Fruit fly (Drosophila melanogaster): ENCODE data around the gene capt.

Gene capt

DNA sequence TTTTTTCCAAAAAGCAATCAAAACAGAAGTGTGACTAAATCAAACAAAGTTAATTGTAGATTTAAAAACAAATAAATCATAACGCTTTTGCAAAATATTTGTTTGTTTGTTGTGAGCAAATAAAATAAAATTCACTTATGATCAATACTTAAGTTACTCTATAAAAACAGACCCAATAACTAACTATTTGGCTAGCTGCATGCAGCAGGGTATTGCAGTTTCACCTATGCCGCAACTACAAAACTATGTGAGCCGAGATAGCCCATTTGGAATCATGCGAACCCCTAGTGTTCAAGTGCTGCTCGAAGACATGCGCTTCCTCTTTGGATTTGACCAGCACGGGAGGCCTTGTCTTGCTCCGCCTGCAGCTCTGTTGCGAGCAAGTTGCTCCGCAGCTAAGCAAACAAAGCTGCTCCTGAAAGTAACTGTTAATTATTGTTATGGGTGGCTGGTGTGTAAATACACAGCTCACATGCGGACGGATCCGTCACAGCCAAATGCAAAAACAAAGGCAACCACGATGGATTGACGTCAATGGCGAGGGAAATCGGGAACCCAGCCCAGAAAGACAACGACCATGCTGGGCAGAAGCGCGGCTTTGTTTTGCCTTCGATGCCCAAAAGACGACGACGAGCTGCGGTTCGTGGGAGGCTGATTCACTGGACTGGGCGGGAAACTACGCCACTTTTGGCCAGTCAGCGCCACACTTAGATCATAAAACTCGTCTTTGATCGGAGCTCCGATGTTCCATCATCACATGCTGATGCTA lies 35.9 kb downstream of the capt start (continued):
- TF ChIP-seq Vsx1 (GFP tag; optimal IDR thresholded peaks at IDR 0.05): no peak
- TF ChIP-seq org-1 (GFP tag; optimal IDR thresholded peaks at IDR 0.05): no peak
- 0 out of 3 replicates have a peak, but pooled peaks have one; percentile 32 for TF ChIP-seq CG17361 (GFP tag; IDR thresholded peaks at IDR 0.05)
- no peak for TF ChIP-seq CG9437 (GFP tag; optimal IDR thresholded peaks at IDR 0.05)
- TF ChIP-seq wor (GFP tag; IDR thresholded peaks at IDR 0.05): no peak
- peak; percentile 68 for TF ChIP-seq sens (GFP tag)
- TF ChIP-seq CkIIα-i1 (GFP tag; IDR thresholded peaks at IDR 0.05): no peak
- TF ChIP-seq dpn (GFP tag; optimal IDR thresholded peaks at IDR 0.05): no peak
- no peak for TF ChIP-seq da (GFP tag; optimal IDR thresholded peaks at IDR 0.05)
- TF ChIP-seq CG13296 (GFP tag; optimal IDR thresholded peaks at IDR 0.05): no peak
- no peak for TF ChIP-seq CG32772 (GFP tag; IDR thresholded peaks at IDR 0.05)
- no peak for TF ChIP-seq CG34224 (GFP tag; IDR thresholded peaks at IDR 0.05; ENCODE audit: partially characterized antibody)
- no peak for TF ChIP-seq CG4404 (GFP tag; IDR thresholded peaks at IDR 0.05)
- TF ChIP-seq CG3407 (GFP tag; optimal IDR thresholded peaks at IDR 0.05): no peak
- TF ChIP-seq CG17359 (tag; optimal IDR thresholded peaks at IDR 0.05): peak; percentile 27
- TF ChIP-seq Hmr (GFP tag; optimal IDR thresholded peaks at IDR 0.05): no peak
- no peak for TF ChIP-seq CG6654 (GFP tag; optimal IDR thresholded peaks at IDR 0.05)
- TF ChIP-seq CG8290 (GFP tag; optimal IDR thresholded peaks at IDR 0.05): no peak
- peak in 1 of 2 experiments; percentile 2 for TF ChIP-seq CG8290 (tag; optimal IDR thresholded peaks at IDR 0.05)
- TF ChIP-seq CG2116 (GFP tag; optimal IDR thresholded peaks at IDR 0.05): no peak
- peak; percentile 33 for TF ChIP-seq Ets65A (GFP tag)
- TF ChIP-seq Poxn (GFP tag; IDR thresholded peaks at IDR 0.05): no peak
- TF ChIP-seq chinmo (GFP tag; IDR thresholded peaks at IDR 0.05; ENCODE audit: partially characterized antibody): peak; percentile 87; the same call in 2 of the 4 replicates
- no peak for TF ChIP-seq mld (GFP tag; IDR thresholded peaks at IDR 0.05; ENCODE audit: partially characterized antibody)
- no peak for TF ChIP-seq crc (GFP tag; optimal IDR thresholded peaks at IDR 0.05)
- no peak for TF ChIP-seq CG2129 (GFP tag; IDR thresholded peaks at IDR 0.05; ENCODE audit: partially characterized antibody)
- TF ChIP-seq CG6765 (GFP tag; optimal IDR thresholded peaks at IDR 0.05): no peak
- TF ChIP-seq H15 (GFP tag; IDR thresholded peaks at IDR 0.05): no peak
- TF ChIP-seq salm (tag; optimal IDR thresholded peaks at IDR 0.05): no peak
- TF ChIP-seq CoRest (tag; optimal IDR thresholded peaks at IDR 0.05): no peak
- no peak for TF ChIP-seq tgo (GFP tag; IDR thresholded peaks at IDR 0.05)
- peak; percentile 8 for TF ChIP-seq nau (GFP tag; optimal IDR thresholded peaks at IDR 0.05)
- TF ChIP-seq br (optimal IDR thresholded peaks at IDR 0.05): no peak
- no peak for TF ChIP-seq Dip2 (GFP tag; IDR thresholded peaks at IDR 0.05)
- peak; percentile 13 for TF ChIP-seq HmgZ (tag; optimal IDR thresholded peaks at IDR 0.05)
- peak; percentile 38 for TF ChIP-seq CG7987 (GFP tag; optimal IDR thresholded peaks at IDR 0.05)
- TF ChIP-seq sima (GFP tag; optimal IDR thresholded peaks at IDR 0.05): no peak
- TF ChIP-seq CG2712 (tag; optimal IDR thresholded peaks at IDR 0.05): peak; percentile 4
- peak; percentile 37 for TF ChIP-seq CG11504 (tag; optimal IDR thresholded peaks at IDR 0.05)
- TF ChIP-seq kay (GFP tag; optimal IDR thresholded peaks at IDR 0.05): no peak
- peak; percentile 46 for TF ChIP-seq abd-A (tag; optimal IDR thresholded peaks at IDR 0.05)
- no peak for TF ChIP-seq CG15011 (GFP tag; optimal IDR thresholded peaks at IDR 0.05)
- no peak for TF ChIP-seq CG5180 (GFP tag; optimal IDR thresholded peaks at IDR 0.05)
- TF ChIP-seq Lpt (GFP tag; optimal IDR thresholded peaks at IDR 0.05): no peak
- no peak for TF ChIP-seq jigr1 (GFP tag; IDR thresholded peaks at IDR 0.05)
- no peak for TF ChIP-seq gt (GFP tag; IDR thresholded peaks at IDR 0.05)
- TF ChIP-seq unpg (GFP tag; optimal IDR thresholded peaks at IDR 0.05): peak; percentile 5
- peak; percentile 42 for TF ChIP-seq ATbp (GFP tag; optimal IDR thresholded peaks at IDR 0.05)
- no peak for TF ChIP-seq Tbp (GFP tag; optimal IDR thresholded peaks at IDR 0.05)
- TF ChIP-seq klu (GFP tag; IDR thresholded peaks at IDR 0.05): 0 out of 2 replicates have a peak, but pooled peaks have one; percentile 21
